Worm (Caenorhabditis elegans): Measurements from ENCODE around the gene C05B5.16.

Gene C05B5.16

DNA sequence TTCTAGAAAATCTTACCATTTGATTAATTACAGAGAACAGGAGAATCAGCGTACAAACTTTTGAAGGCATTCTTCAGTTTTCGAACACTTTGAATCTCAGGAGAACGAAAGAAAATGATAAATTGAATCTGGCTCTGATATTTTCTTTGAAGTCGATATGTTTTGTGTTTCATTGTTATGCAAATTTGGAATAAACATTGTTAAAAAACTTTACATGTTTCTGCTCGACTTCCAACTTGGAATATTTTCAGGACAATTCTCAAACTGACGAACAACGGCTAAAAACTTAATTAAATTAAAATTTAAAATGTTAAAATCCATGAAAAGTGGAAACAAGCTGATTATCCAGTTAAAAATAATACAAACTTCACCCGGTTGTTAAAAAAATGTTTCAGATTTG, 23.9 kb upstream of the C05B5.16 start, which contains the start of gene C05B5.1:
TSS of gene C05B5.1 (minus strand) at position 101 of the 400 bp plus-strand sequence.
- TF ChIP-seq D2030.7 (GFP tag; IDR thresholded peaks at IDR 0.05) (no peak), repo-1 (tag; optimal IDR thresholded peaks at IDR 0.05) (no peak), T26A5.8 (tag; optimal IDR thresholded peaks at IDR 0.05) (no peak), unc-130 (GFP tag; optimal IDR thresholded peaks at IDR 0.05) (no peak), ceh-91 (GFP tag; IDR thresholded peaks at IDR 0.05) (no peak), sea-2 (GFP tag; IDR thresholded peaks at IDR 0.05) (no peak), egl-18 (GFP tag; IDR thresholded peaks at IDR 0.05) (no peak), athp-1 (tag; optimal IDR thresholded peaks at IDR 0.05) (no peak), hmg-20 (GFP tag; IDR thresholded peaks at IDR 0.05) (no peak), nhr-27 (tag; optimal IDR thresholded peaks at IDR 0.05) (no peak), F22D6.2 (tag; optimal IDR thresholded peaks at IDR 0.05) (no peak)

- no peak for TF ChIP-seq rec-8 (tag; optimal IDR thresholded peaks at IDR 0.05)
- no peak for TF ChIP-seq zfh-2 (GFP tag; conservative IDR thresholded peaks at IDR 0.05)
- TF ChIP-seq dox-1 (GFP tag; IDR thresholded peaks at IDR 0.05), result no peak
- TF ChIP-seq ztf-3 (GFP tag; optimal IDR thresholded peaks at IDR 0.05), result no peak
- no peak for TF ChIP-seq attf-6 (GFP tag; IDR thresholded peaks at IDR 0.05)
- no peak for TF ChIP-seq madf-8 (GFP tag; conservative IDR thresholded peaks at IDR 0.05)
- TF ChIP-seq bed-1 (GFP tag; IDR thresholded peaks at IDR 0.05), result no peak
- TF ChIP-seq mes-4 (tag; optimal IDR thresholded peaks at IDR 0.05), result no peak
- no peak for TF ChIP-seq egl-44 (GFP tag; IDR thresholded peaks at IDR 0.05)
- no peak for TF ChIP-seq nhr-90 (tag; optimal IDR thresholded peaks at IDR 0.05)
- no peak for TF ChIP-seq egrh-3 (GFP tag; IDR thresholded peaks at IDR 0.05)
- TF ChIP-seq nhr-120 (GFP tag; IDR thresholded peaks at IDR 0.05), result no peak
- TF ChIP-seq mel-28 (tag; optimal IDR thresholded peaks at IDR 0.05; ENCODE audit: borderline replicate concordance), result no peak
- no peak for TF ChIP-seq bed-2 (GFP tag; IDR thresholded peaks at IDR 0.05)
- no peak for TF ChIP-seq ceh-58 (GFP tag; IDR thresholded peaks at IDR 0.05)
- no peak for TF ChIP-seq hsf-1 (GFP tag; IDR thresholded peaks at IDR 0.05)
- no peak for TF ChIP-seq him-1 (tag; optimal IDR thresholded peaks at IDR 0.05)
- TF ChIP-seq B0019.2 (GFP tag; conservative IDR thresholded peaks at IDR 0.05), result no peak
Observed at ce11 chrIII:9991324-9991723, 20.9 kb upstream of the C05B5.16 start.

DNA sequence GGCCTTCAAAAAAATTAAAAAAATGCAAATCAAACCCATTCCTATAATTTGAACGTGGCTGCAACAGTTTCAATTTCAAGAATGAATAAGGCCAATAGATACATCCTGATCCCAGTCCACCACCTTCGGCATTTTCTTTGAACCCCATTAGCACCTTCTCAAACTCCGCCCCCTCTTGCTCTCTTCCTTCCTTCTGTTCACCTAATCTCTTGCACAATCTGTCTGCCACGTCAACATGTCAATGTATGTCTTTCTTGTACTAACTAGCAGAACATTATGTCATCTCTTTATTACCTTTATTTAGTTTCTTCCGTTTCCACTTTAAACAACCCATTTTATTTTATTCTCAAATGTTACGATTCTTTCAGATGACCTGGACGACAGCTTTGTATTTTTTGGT, 18.7 kb upstream of the C05B5.16 start, which contains the start of gene C05B5.4:
TSS of gene C05B5.4 (plus strand) at position 351 of the 400 bp plus-strand sequence.
- TF ChIP-seq tbp1 (GFP tag; optimal IDR thresholded peaks at IDR 0.05) (no peak), zim-3 (tag; optimal IDR thresholded peaks at IDR 0.05) (no peak), lsl-1 (GFP tag; optimal IDR thresholded peaks at IDR 0.05) (no peak), T07F8.4 (tag; optimal IDR thresholded peaks at IDR 0.05) (no peak), dox-1 (GFP tag; IDR thresholded peaks at IDR 0.05) (no peak), F55B11.4 (tag; optimal IDR thresholded peaks at IDR 0.05; ENCODE audit: borderline replicate concordance, insufficient read depth) (no peak), cebp-1 (GFP tag; IDR thresholded peaks at IDR 0.05) (no peak), cebp-1 (tag; optimal IDR thresholded peaks at IDR 0.05) (no peak), F33H1.4 (GFP tag; IDR thresholded peaks at IDR 0.05) (no peak), C17E4.6 (GFP tag; IDR thresholded peaks at IDR 0.05) (no peak), F57A8.1 (GFP tag; optimal IDR thresholded peaks at IDR 0.05) (no peak), unc-130 (GFP tag; optimal IDR thresholded peaks at IDR 0.05) (no peak), K11D2.4 (GFP tag; IDR thresholded peaks at IDR 0.05) (no peak), dpff-1 (tag; optimal IDR thresholded peaks at IDR 0.05) (no peak), K12H6.12 (tag; optimal IDR thresholded peaks at IDR 0.05) (no peak), rec-8 (tag; optimal IDR thresholded peaks at IDR 0.05) (no peak)
